Worm (Caenorhabditis elegans): ENCODE results near the gene math-9.

DNA sequence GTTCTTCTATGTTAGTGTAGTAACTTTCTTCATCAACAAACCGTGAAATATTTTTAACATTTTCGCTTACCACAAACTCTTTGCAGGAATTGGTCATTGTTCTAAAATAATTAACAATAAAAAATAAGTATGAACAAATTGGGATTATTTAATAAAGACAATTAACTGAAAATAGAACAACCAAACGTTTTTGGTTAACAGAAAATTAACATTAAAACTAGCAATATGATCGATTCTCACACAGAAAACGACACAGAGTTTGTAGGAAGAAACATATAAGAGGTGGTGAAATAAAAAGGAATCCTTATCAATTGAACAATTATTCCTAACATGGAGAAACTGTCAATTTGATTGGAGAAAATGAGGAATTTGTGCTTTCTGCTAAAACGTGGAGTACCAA lies 11.9 kb downstream of the math-9 start, which contains the start of gene math-16:
- TF ChIP-seq R02D3.7 (tag; optimal IDR thresholded peaks at IDR 0.05) (no peak), nhr-28 (tag; optimal IDR thresholded peaks at IDR 0.05) (no peak), nhr-11 (tag; optimal IDR thresholded peaks at IDR 0.05) (no peak), ceh-82 (tag; optimal IDR thresholded peaks at IDR 0.05) (no peak), skn-1 (tag; optimal IDR thresholded peaks at IDR 0.05) (no peak), pqm-1 (tag; optimal IDR thresholded peaks at IDR 0.05) (no peak), ceh-9 (tag; optimal IDR thresholded peaks at IDR 0.05) (no peak), ceh-28 (tag; optimal IDR thresholded peaks at IDR 0.05) (no peak), nhr-76 (tag; optimal IDR thresholded peaks at IDR 0.05) (no peak), fos-1 (tag; optimal IDR thresholded peaks at IDR 0.05) (no peak)
